Fruit fly (Drosophila melanogaster) whole organism, embryonic: ENCODE results near the gene Hsp70Ab.

Source experiments
- B-H2 ChIP-seq: fragments of 200-800 bp; sonication (Bioruptor generic); optimal IDR thresholded peaks from 2 replicates; lab custom pipeline; 2018; ENCODE audit warnings: missing biosample characterization, mild to moderate bottlenecking, missing genetic modification characterization
- CG11504 ChIP-seq: fragments of 200-800 bp; sonication (Bioruptor generic); optimal IDR thresholded peaks from 3 replicates; lab custom pipeline; 2019; ENCODE audit warnings: missing biosample characterization, mild to moderate bottlenecking, missing genetic modification characterization, moderate library complexity
- CG11695 ChIP-seq: fragments of 200-800 bp; sonication (Bioruptor generic); IDR thresholded peaks from 3 replicates; pipeline ENCODE4 v1.3.6; 2022; ENCODE audit warnings: missing biosample characterization, missing genetic modification characterization
- CG11723 ChIP-seq: fragments of 200-800 bp; sonication (Bioruptor generic); optimal IDR thresholded peaks from 2 replicates; lab custom pipeline; 2017; ENCODE audit warnings: missing biosample characterization, mild to moderate bottlenecking, missing genetic modification characterization
- CG12299 ChIP-seq: fragments of 200-800 bp; sonication (Bioruptor generic); optimal IDR thresholded peaks from 2 replicates; lab custom pipeline; 2018; ENCODE audit warnings: missing biosample characterization, mild to moderate bottlenecking, missing genetic modification characterization
- CG12769 ChIP-seq: fragments of 200-800 bp; sonication (Bioruptor generic); optimal IDR thresholded peaks from 2 replicates; lab custom pipeline; 2019; ENCODE audit warnings: missing biosample characterization, mild to moderate bottlenecking, missing genetic modification characterization, moderate library complexity
- CG13296 ChIP-seq: fragments of 200-800 bp; sonication (Bioruptor generic); optimal IDR thresholded peaks from 3 replicates; lab custom pipeline; 2018; ENCODE audit warnings: missing biosample characterization, mild to moderate bottlenecking, missing genetic modification characterization
- CG14050 ChIP-seq: fragments of 200-800 bp; sonication (Bioruptor generic); IDR thresholded peaks from 3 replicates; pipeline ENCODE4 v1.3.6; 2022; ENCODE audit warnings: missing biosample characterization, missing genetic modification characterization
- CG15269 ChIP-seq: fragments of 200-800 bp; sonication (Bioruptor generic); optimal IDR thresholded peaks from 2 replicates; lab custom pipeline; 2018; ENCODE audit warnings: missing biosample characterization, mild to moderate bottlenecking, missing genetic modification characterization, moderate library complexity
- CG15601 ChIP-seq: fragments of 200-800 bp; sonication (Bioruptor generic); optimal IDR thresholded peaks from 3 replicates; lab custom pipeline; 2019; ENCODE audit warnings: missing biosample characterization, mild to moderate bottlenecking, missing genetic modification characterization, moderate library complexity
- CG1603 ChIP-seq: fragments of 200-800 bp; sonication (Bioruptor generic); optimal IDR thresholded peaks from 2 replicates; lab custom pipeline; 2019; ENCODE audit warnings: missing biosample characterization, mild to moderate bottlenecking, missing genetic modification characterization, moderate library complexity
- CG16813 ChIP-seq: fragments of 200-800 bp; sonication (Bioruptor generic); IDR thresholded peaks from 3 replicates; pipeline ENCODE4 v1.3.6; 2022; ENCODE audit warnings: missing biosample characterization, missing genetic modification characterization; ENCODE audit not compliant: partially characterized antibody
- CG17186 ChIP-seq: fragments of 200-800 bp; sonication (Bioruptor generic); optimal IDR thresholded peaks from 3 replicates; lab custom pipeline; 2017; ENCODE audit warnings: missing biosample characterization, missing genetic modification reagents, missing genetic modification characterization
- CG30403 ChIP-seq: fragments of 200-800 bp; sonication (Bioruptor generic); optimal IDR thresholded peaks from 3 replicates; lab custom pipeline; 2016; ENCODE audit warnings: missing biosample characterization, missing genetic modification characterization
- CG3065 ChIP-seq: fragments of 200-800 bp; sonication (Bioruptor generic); optimal IDR thresholded peaks from 2 replicates; lab custom pipeline; 2016; ENCODE audit warnings: missing biosample characterization, missing genetic modification characterization
- CG3726 ChIP-seq: fragments of 200-800 bp; sonication (Bioruptor generic); IDR thresholded peaks from 3 replicates; pipeline ENCODE4, ENCODE4 v1.3.6; 2022; ENCODE audit warnings: missing biosample characterization, missing genetic modification characterization
- CG4617 ChIP-seq: fragments of 200-800 bp; sonication (Bioruptor generic); optimal IDR thresholded peaks from 3 replicates; lab custom pipeline; 2016; ENCODE audit warnings: missing biosample characterization, missing genetic modification characterization, borderline replicate concordance
- CG6272 ChIP-seq: fragments of 200-800 bp; sonication (Bioruptor generic); IDR thresholded peaks from 2 replicates; pipeline ENCODE4 v1.3.6; 2022; ENCODE audit warnings: missing biosample characterization, missing genetic modification characterization
- CG8478 ChIP-seq: fragments of >200 bp; optimal IDR thresholded peaks from 2 replicates; lab custom pipeline; 2018
- CG8924 ChIP-seq: fragments of 200-800 bp; optimal IDR thresholded peaks from 3 replicates; lab custom pipeline; 2019; ENCODE audit warnings: missing biosample characterization, mild to moderate bottlenecking, missing genetic modification characterization, moderate library complexity
- Dip2 ChIP-seq: fragments of 200-800 bp; sonication (Bioruptor generic); IDR thresholded peaks from 2 replicates; pipeline ENCODE4 v1.3.6; 2022; ENCODE audit warnings: missing biosample characterization, missing genetic modification characterization
- Dll ChIP-seq: fragments of 200-800 bp; sonication (Bioruptor generic); IDR thresholded peaks from 4 replicates; pipeline ENCODE4 v1.3.6; 2022; ENCODE audit warnings: missing biosample characterization, missing genetic modification characterization; ENCODE audit not compliant: partially characterized antibody
- Doc3 ChIP-seq: fragments of 200-800 bp; sonication (Bioruptor generic); IDR thresholded peaks from 3 replicates; pipeline ENCODE4 v1.3.6; 2022; ENCODE audit warnings: missing biosample characterization, missing genetic modification characterization; ENCODE audit not compliant: partially characterized antibody
- Dp ChIP-seq: fragments of 200-800 bp; sonication (Bioruptor generic); optimal IDR thresholded peaks from 2 replicates; lab custom pipeline; 2018; ENCODE audit warnings: missing biosample characterization, mild to moderate bottlenecking, missing genetic modification characterization, moderate library complexity
- Hr3 ChIP-seq: fragments of 200-800 bp; sonication (Bioruptor generic); optimal IDR thresholded peaks from 3 replicates; lab custom pipeline; 2016; ENCODE audit warnings: missing biosample characterization, missing genetic modification characterization
- NFAT ChIP-seq: fragments of 200-800 bp; sonication (Bioruptor generic); IDR thresholded peaks from 2 replicates; pipeline ENCODE4 v1.3.6; 2022; ENCODE audit warnings: missing biosample characterization, missing genetic modification characterization
- NfI ChIP-seq: fragments of 200-800 bp; sonication (Bioruptor generic); optimal IDR thresholded peaks from 3 replicates; lab custom pipeline; 2018; ENCODE audit warnings: missing biosample characterization, mild to moderate bottlenecking, missing genetic modification characterization, moderate library complexity
- Pdp1 ChIP-seq, 2 experiments: fragments of 200-800 bp; sonication (Bioruptor generic); optimal IDR thresholded peaks; 3 replicates each; lab custom pipeline; 2016; ENCODE audit warnings: missing biosample characterization in 2 of 2, missing genetic modification characterization in 2 of 2, mild to moderate bottlenecking in 1 of 2, moderate library complexity in 1 of 2
- Xbp1 ChIP-seq: fragments of 200-800 bp; sonication (Bioruptor generic); optimal IDR thresholded peaks from 3 replicates; lab custom pipeline; 2016; ENCODE audit warnings: missing biosample characterization, mild to moderate bottlenecking, missing genetic modification characterization
- bbx ChIP-seq: fragments of 200-800 bp; sonication (Bioruptor generic); IDR thresholded peaks from 2 replicates; pipeline ENCODE4 v1.3.6; 2022; ENCODE audit warnings: missing biosample characterization, missing genetic modification characterization; ENCODE audit not compliant: partially characterized antibody
- bowl ChIP-seq: fragments of 200-800 bp; sonication (Bioruptor generic); IDR thresholded peaks from 2 replicates; pipeline ENCODE4 v1.3.6; 2022; ENCODE audit warnings: missing biosample characterization, missing genetic modification characterization
- cas ChIP-seq: fragments of 200-800 bp; sonication (Bioruptor generic); IDR thresholded peaks from 2 replicates; pipeline ENCODE4 v1.3.6; 2022; ENCODE audit warnings: missing biosample characterization, missing genetic modification characterization
- chinmo ChIP-seq: fragments of 200-800 bp; sonication (Bioruptor generic); IDR thresholded peaks from 4 replicates; pipeline ENCODE4 v1.3.6; 2022; ENCODE audit warnings: missing biosample characterization, missing genetic modification characterization; ENCODE audit not compliant: partially characterized antibody
- cwo ChIP-seq: fragments of 200-800 bp; sonication (Bioruptor generic); optimal IDR thresholded peaks from 3 replicates; lab custom pipeline; 2017; ENCODE audit warnings: missing biosample characterization, missing genetic modification characterization, mild to moderate bottlenecking, moderate library complexity, missing genetic modification reagents
- dm ChIP-seq: fragments of 200-800 bp; sonication (Bioruptor generic); optimal IDR thresholded peaks from 3 replicates; lab custom pipeline; 2016; ENCODE audit warnings: missing biosample characterization, missing genetic modification characterization
- grau ChIP-seq: fragments of 200-800 bp; optimal IDR thresholded peaks from 3 replicates; lab custom pipeline; 2019; ENCODE audit warnings: missing biosample characterization, mild to moderate bottlenecking, missing genetic modification characterization, moderate library complexity
- grn ChIP-seq: fragments of 200-800 bp; sonication (Bioruptor generic); optimal IDR thresholded peaks from 3 replicates; lab custom pipeline; 2017; ENCODE audit warnings: missing biosample characterization, missing genetic modification characterization
- ham ChIP-seq: fragments of 200-800 bp; sonication (Bioruptor generic); IDR thresholded peaks from 2 replicates; pipeline ENCODE4 v1.3.6; 2022; ENCODE audit warnings: missing biosample characterization, missing genetic modification characterization
- inv ChIP-seq: fragments of 200-800 bp; sonication (Bioruptor generic); IDR thresholded peaks from 2 replicates; pipeline ENCODE4 v1.3.6; 2022; ENCODE audit warnings: missing biosample characterization, missing genetic modification characterization; ENCODE audit not compliant: partially characterized antibody
- nerfin-1 ChIP-seq: fragments of 200-800 bp; sonication (Bioruptor generic); optimal IDR thresholded peaks from 3 replicates; lab custom pipeline; 2019; ENCODE audit warnings: missing biosample characterization, mild to moderate bottlenecking, missing genetic modification characterization, moderate library complexity
- otp ChIP-seq: fragments of 200-800 bp; sonication (Bioruptor generic); IDR thresholded peaks from 3 replicates; pipeline ENCODE4, ENCODE4 v1.3.6; 2022; ENCODE audit warnings: missing biosample characterization, missing genetic modification characterization
- run ChIP-seq: fragments of 200-800 bp; sonication (Bioruptor generic); optimal IDR thresholded peaks from 3 replicates; lab custom pipeline; 2018; ENCODE audit warnings: missing biosample characterization, mild to moderate bottlenecking, missing genetic modification characterization
- scrt ChIP-seq: fragments of 200-800 bp; sonication (Bioruptor generic); optimal IDR thresholded peaks from 2 replicates; lab custom pipeline; 2018; ENCODE audit warnings: missing biosample characterization, mild to moderate bottlenecking, missing genetic modification characterization, moderate library complexity
- slbo ChIP-seq: fragments of 200-800 bp; sonication (Bioruptor generic); IDR thresholded peaks from 2 replicates; pipeline ENCODE4 v1.3.6; 2022; ENCODE audit warnings: missing biosample characterization, missing genetic modification characterization
- so ChIP-seq: fragments of 200-800 bp; sonication (Bioruptor generic); IDR thresholded peaks from 3 replicates; pipeline ENCODE4 v1.3.6; 2022; ENCODE audit warnings: missing biosample characterization, missing genetic modification characterization
- tll ChIP-seq, 2 experiments: fragments of 200-800 bp in 1 of 2; fragments of >200 bp in 1 of 2; sonication (Bioruptor generic) in 1 of 2; optimal IDR thresholded peaks; 2 replicates each; lab custom pipeline; 2017 to 2019; ENCODE audit warnings: missing biosample characterization in 2 of 2, missing genetic modification characterization in 2 of 2, mild to moderate bottlenecking in 1 of 2, moderate library complexity in 1 of 2
- twi ChIP-seq: fragments of 200-800 bp; optimal IDR thresholded peaks from 2 replicates; lab custom pipeline; 2019; ENCODE audit warnings: missing biosample characterization, mild to moderate bottlenecking, missing genetic modification characterization, moderate library complexity
- tx ChIP-seq: fragments of 200-800 bp; sonication (Bioruptor generic); optimal IDR thresholded peaks from 2 replicates; lab custom pipeline; 2016; ENCODE audit warnings: missing biosample characterization, missing genetic modification characterization

Gene Hsp70Ab

dm6 chr3R:11967262-11968029 lies 9.1 kb downstream of the Hsp70Ab start, which contains the start of the genes CG12213 and GC1 (continued):
- TF ChIP-seq tll (GFP tag; optimal IDR thresholded peaks at IDR 0.05; lab: Kevin White, UChicago) (peak in 1 of 2 experiments; percentile 4), CG16813 (GFP tag; lab: Robert Waterston, UW) (peak; percentile 99), CG1603 (peak; percentile 17), CG30403 (GFP tag; lab: Kevin White, UChicago) (peak; percentile 44), inv (GFP tag; lab: Robert Waterston, UW) (peak; percentile 99), CG15269 (no peak), twi (tag; lab: Kevin White, UChicago) (peak; percentile 14), bbx (GFP tag; lab: Robert Waterston, UW) (peak; percentile 96), CG11723 (GFP tag; lab: Kevin White, UChicago) (no peak), CG3065 (GFP tag; lab: Kevin White, UChicago) (no peak), NfI (peak; percentile 18), dm (GFP tag; lab: Kevin White, UChicago) (no peak), CG17186 (GFP tag; lab: Kevin White, UChicago) (peak; percentile 18), CG3726 (GFP tag; lab: Robert Waterston, UW) (no peak), so (no peak), B-H2 (no peak), CG13296 (no peak), Xbp1 (GFP tag; lab: Kevin White, UChicago) (peak; percentile 36), CG4617 (GFP tag; lab: Kevin White, UChicago) (peak; percentile 65), chinmo (GFP tag; lab: Robert Waterston, UW) (peak; percentile 97), Doc3 (GFP tag; lab: Robert Waterston, UW) (peak; percentile 99), otp (GFP tag; lab: Robert Waterston, UW) (no peak; the same call in 2 of the 3 replicates), run (tag; lab: Kevin White, UChicago) (peak; percentile 0), bowl (GFP tag; lab: Robert Waterston, UW) (no peak), Hr3 (GFP tag; lab: Kevin White, UChicago) (peak; percentile 33), NFAT (GFP tag; lab: Robert Waterston, UW) (0 out of 2 replicates have a peak, but pooled peaks have one; percentile 28), scrt (peak; percentile 33), grn (peak; percentile 44), slbo (peak; percentile 25; the same call in 1 of the 2 replicates), CG12299 (tag; lab: Kevin White, UChicago) (peak; percentile 24), ham (no peak), cwo (GFP tag; lab: Kevin White, UChicago) (no peak), nerfin-1 (tag; lab: Kevin White, UChicago) (peak; percentile 39), Dip2 (GFP tag; lab: Robert Waterston, UW) (no peak), CG11695 (GFP tag; lab: Robert Waterston, UW) (no peak), Dp (peak; percentile 76), CG12769 (tag; lab: Kevin White, UChicago) (no peak), cas (GFP tag; lab: Robert Waterston, UW) (no peak), Pdp1 (GFP tag; optimal IDR thresholded peaks at IDR 0.05; lab: Kevin White, UChicago) (no peak), CG6272 (GFP tag; lab: Robert Waterston, UW) (no peak), grau (peak; percentile 43), CG8924 (tag; lab: Kevin White, UChicago) (peak; percentile 84), tx (no peak), CG8478 (lab: Kevin White, UChicago) (no peak), Dll (GFP tag; lab: Robert Waterston, UW) (peak; percentile 99), CG15601 (tag; lab: Kevin White, UChicago) (peak; percentile 53), CG11504 (peak; percentile 56), CG14050 (GFP tag; lab: Robert Waterston, UW) (no peak)
